Worm (Caenorhabditis elegans) whole organism, early embryonic: Measurements from ENCODE around the gene K08B12.3.

Source experiments
- F13C5.2 ChIP-seq: sonication (generic microtip); optimal IDR thresholded peaks from 2 replicates; lab custom pipeline; 2017; ENCODE audit warnings: mild to moderate bottlenecking, missing genetic modification characterization, inconsistent platforms, missing compliant biosample characterization
- aly-1 ChIP-seq: sonication (generic microtip); optimal IDR thresholded peaks from 2 replicates; lab custom pipeline; 2016; ENCODE audit warnings: missing genetic modification characterization, missing compliant biosample characterization
- ama-1 ChIP-seq: fragments of 150-350 bp; optimal IDR thresholded peaks from 2 replicates; lab custom pipeline; 2014
- ceh-36 ChIP-seq: sonication (generic microtip); optimal IDR thresholded peaks from 2 replicates; lab custom pipeline; 2016; ENCODE audit warnings: missing genetic modification characterization, inconsistent platforms, missing compliant biosample characterization
- ets-7 ChIP-seq: sonication (generic microtip); optimal IDR thresholded peaks from 2 replicates; lab custom pipeline; 2016; ENCODE audit warnings: missing genotype, missing genetic modification characterization, missing compliant biosample characterization
- flt-1 ChIP-seq: fragments of 200-800 bp; sonication (Bioruptor generic); IDR thresholded peaks from 2 replicates; pipeline ENCODE4 v1.3.6; 2022; ENCODE audit warnings: missing genetic modification characterization, missing compliant biosample characterization
- hmbx-1 ChIP-seq: sonication (generic microtip); optimal IDR thresholded peaks from 2 replicates; lab custom pipeline; 2016; ENCODE audit warnings: mild to moderate bottlenecking, missing genetic modification characterization, missing compliant biosample characterization
- hmg-4 ChIP-seq: fragments of 200-800 bp; sonication (Bioruptor generic); optimal IDR thresholded peaks from 2 replicates; lab custom pipeline; 2018; ENCODE audit warnings: mild to moderate bottlenecking, missing genetic modification characterization, missing compliant biosample characterization
- hnd-1 ChIP-seq: sonication (generic microtip); optimal IDR thresholded peaks from 2 replicates; lab custom pipeline; 2016; ENCODE audit warnings: missing genetic modification characterization, missing compliant biosample characterization
- pes-1 ChIP-seq: fragments of 200-800 bp; sonication (Bioruptor generic); IDR thresholded peaks from 2 replicates; pipeline ENCODE4 v1.3.6; 2022; ENCODE audit warnings: missing genetic modification reagents, missing genetic modification characterization, missing compliant biosample characterization
- sea-1 ChIP-seq: fragments of 200-800 bp; sonication (Bioruptor generic); conservative IDR thresholded peaks from 2 replicates; pipeline ENCODE4 v1.3.6; 2022; ENCODE audit warnings: missing genetic modification characterization, missing compliant biosample characterization
- tbx-37 ChIP-seq: fragments of 200-800 bp; sonication (Bioruptor generic); conservative IDR thresholded peaks from 2 replicates; pipeline ENCODE4 v1.3.6; 2022; ENCODE audit warnings: missing genetic modification reagents, missing genetic modification characterization, missing compliant biosample characterization
- tra-4 ChIP-seq: sonication (generic microtip); optimal IDR thresholded peaks from 2 replicates; lab custom pipeline; 2017; ENCODE audit warnings: missing genetic modification characterization, missing compliant biosample characterization

- TF ChIP-seq flt-1 (GFP tag; lab: Robert Waterston, UW) (no peak), tra-4 (tag; lab: Kevin White, UChicago) (no peak), ama-1 (lab: Kevin White, UChicago) (no peak), ceh-36 (tag; lab: Kevin White, UChicago) (no peak), ets-7 (tag; lab: Kevin White, UChicago) (no peak), sea-1 (no peak), F13C5.2 (no peak), hmbx-1 (tag; lab: Kevin White, UChicago) (no peak), aly-1 (tag; lab: Kevin White, UChicago) (no peak), tbx-37 (no peak), hmg-4 (GFP tag; lab: Kevin White, UChicago) (no peak), hnd-1 (no peak), pes-1 (GFP tag; lab: Robert Waterston, UW) (no peak)
Observed at ce11 chrV:6267978-6268377, 33.0 kb downstream of the K08B12.3 start.
